Fruit fly (Drosophila melanogaster) whole organism, embryonic: ENCODE results near the gene meigo.

Source experiments
- Abd-B ChIP-seq: fragments of 200-800 bp; sonication (Bioruptor generic); optimal IDR thresholded peaks from 2 replicates; lab custom pipeline; 2018; ENCODE audit warnings: missing biosample characterization, mild to moderate bottlenecking, missing genetic modification characterization, moderate library complexity
- Asciz ChIP-seq: fragments of 200-800 bp; sonication (Bioruptor generic); optimal IDR thresholded peaks from 2 replicates; lab custom pipeline; 2017; ENCODE audit warnings: missing biosample characterization, mild to moderate bottlenecking, missing genetic modification characterization, missing genetic modification reagents
- BEAF-32 ChIP-seq: fragments of 200-800 bp; sonication (Bioruptor generic); optimal IDR thresholded peaks from 3 replicates; lab custom pipeline; 2017; ENCODE audit warnings: missing biosample characterization, missing genetic modification characterization, mild to moderate bottlenecking, moderate library complexity, missing genetic modification reagents
- CG11456 ChIP-seq: fragments of 200-800 bp; sonication (Bioruptor generic); IDR thresholded peaks from 3 replicates; pipeline ENCODE4 v1.3.6; 2022; ENCODE audit warnings: missing biosample characterization, missing genetic modification characterization
- CG12659 ChIP-seq: fragments of 200-800 bp; sonication (Bioruptor generic); optimal IDR thresholded peaks from 3 replicates; lab custom pipeline; 2017; ENCODE audit warnings: mild to moderate bottlenecking, missing biosample characterization, missing genetic modification reagents, missing genetic modification characterization
- CG13424 ChIP-seq: fragments of 200-800 bp; sonication (Bioruptor generic); optimal IDR thresholded peaks from 2 replicates; lab custom pipeline; 2019; ENCODE audit warnings: missing biosample characterization, mild to moderate bottlenecking, missing genetic modification characterization, moderate library complexity
- CG15269 ChIP-seq: fragments of 200-800 bp; sonication (Bioruptor generic); optimal IDR thresholded peaks from 2 replicates; lab custom pipeline; 2018; ENCODE audit warnings: missing biosample characterization, mild to moderate bottlenecking, missing genetic modification characterization, moderate library complexity
- CG15696 ChIP-seq: fragments of 200-800 bp; sonication (Bioruptor generic); optimal IDR thresholded peaks from 2 replicates; lab custom pipeline; 2019; ENCODE audit warnings: missing biosample characterization, mild to moderate bottlenecking, missing genetic modification characterization, moderate library complexity
- CG16863 ChIP-seq: fragments of 200-800 bp; sonication (Bioruptor generic); optimal IDR thresholded peaks from 3 replicates; lab custom pipeline; 2016; ENCODE audit warnings: missing biosample characterization, missing genetic modification characterization
- CG17361 ChIP-seq: fragments of 200-800 bp; sonication (Bioruptor generic); IDR thresholded peaks from 3 replicates; pipeline ENCODE4 v1.3.6; 2022; ENCODE audit warnings: missing biosample characterization, missing genetic modification characterization
- CG17912 ChIP-seq: fragments of 200-800 bp; sonication (Bioruptor generic); optimal IDR thresholded peaks from 2 replicates; lab custom pipeline; 2018; ENCODE audit warnings: missing biosample characterization, mild to moderate bottlenecking, missing genetic modification characterization
- CG2116 ChIP-seq: fragments of 200-800 bp; sonication (Bioruptor generic); optimal IDR thresholded peaks from 3 replicates; lab custom pipeline; 2018; ENCODE audit warnings: missing biosample characterization, mild to moderate bottlenecking, missing genetic modification characterization
- CG30403 ChIP-seq: fragments of 200-800 bp; sonication (Bioruptor generic); optimal IDR thresholded peaks from 3 replicates; lab custom pipeline; 2016; ENCODE audit warnings: missing biosample characterization, missing genetic modification characterization
- CG31388 ChIP-seq: fragments of 200-800 bp; sonication (Bioruptor generic); optimal IDR thresholded peaks from 2 replicates; lab custom pipeline; 2016; ENCODE audit warnings: missing biosample characterization, missing genetic modification characterization
- CG31441 ChIP-seq: fragments of 200-800 bp; sonication (Bioruptor generic); IDR thresholded peaks from 2 replicates; pipeline ENCODE4 v1.3.6; 2022; ENCODE audit warnings: missing biosample characterization, missing genetic modification characterization
- CG33213 ChIP-seq: fragments of 200-800 bp; sonication (Bioruptor generic); optimal IDR thresholded peaks from 3 replicates; lab custom pipeline; 2016; ENCODE audit warnings: missing biosample characterization, missing genetic modification characterization
- CG3838 ChIP-seq: fragments of 200-800 bp; sonication (Bioruptor generic); optimal IDR thresholded peaks from 3 replicates; lab custom pipeline; 2016; ENCODE audit warnings: missing biosample characterization, missing genetic modification characterization
- CG6791 ChIP-seq: fragments of 200-800 bp; sonication (Bioruptor generic); IDR thresholded peaks from 3 replicates; pipeline ENCODE4 v1.3.6; 2022; ENCODE audit warnings: missing biosample characterization, missing genetic modification characterization; ENCODE audit not compliant: partially characterized antibody
- CG9437 ChIP-seq: fragments of 200-800 bp; sonication (Bioruptor generic); optimal IDR thresholded peaks from 2 replicates; lab custom pipeline; 2018; ENCODE audit warnings: missing biosample characterization, mild to moderate bottlenecking, missing genetic modification characterization
- Dfd ChIP-seq, 2 experiments: fragments of >200 bp; optimal IDR thresholded peaks; 2 replicates each; lab custom pipeline; 2017; ENCODE audit warnings: missing biosample characterization in 2 of 2, missing genetic modification characterization in 2 of 2
- Drgx ChIP-seq: fragments of 200-800 bp; sonication (Bioruptor generic); IDR thresholded peaks from 2 replicates; pipeline ENCODE4 v1.3.6; 2022; ENCODE audit warnings: missing biosample characterization, missing genetic modification characterization
- Ets65A ChIP-seq: fragments of 200-800 bp; sonication (Bioruptor generic); peaks from one replicate; lab custom pipeline; 2016; ENCODE audit warnings: missing biosample characterization, missing genetic modification characterization
- GATAe ChIP-seq: fragments of 200-800 bp; sonication (Bioruptor generic); conservative IDR thresholded peaks from 2 replicates; pipeline ENCODE4 v1.3.6; 2022; ENCODE audit warnings: missing biosample characterization, missing genetic modification characterization
- H15 ChIP-seq: fragments of 200-800 bp; sonication (Bioruptor generic); IDR thresholded peaks from 3 replicates; pipeline ENCODE4 v1.3.6; 2022; ENCODE audit warnings: missing biosample characterization, missing genetic modification characterization
- HHEX ChIP-seq: fragments of 200-800 bp; sonication (Bioruptor generic); optimal IDR thresholded peaks from 3 replicates; lab custom pipeline; 2017; ENCODE audit warnings: missing biosample characterization, mild to moderate bottlenecking, missing genetic modification characterization, missing genetic modification reagents
- Hand ChIP-seq: fragments of 200-800 bp; sonication (Bioruptor generic); optimal IDR thresholded peaks from 2 replicates; lab custom pipeline; 2017; ENCODE audit warnings: mild to moderate bottlenecking, missing biosample characterization, missing genetic modification reagents, missing genetic modification characterization
- Myb ChIP-seq: fragments of 200-800 bp; sonication (Bioruptor generic); optimal IDR thresholded peaks from 2 replicates; lab custom pipeline; 2016; ENCODE audit warnings: missing biosample characterization, missing genetic modification characterization
- Nf-YB ChIP-seq: fragments of 200-800 bp; sonication (Bioruptor generic); optimal IDR thresholded peaks from 3 replicates; lab custom pipeline; 2019; ENCODE audit warnings: missing biosample characterization, mild to moderate bottlenecking, missing genetic modification characterization, moderate library complexity
- Poxn ChIP-seq: fragments of 200-800 bp; sonication (Bioruptor generic); IDR thresholded peaks from 2 replicates; pipeline ENCODE4 v1.3.6; 2022; ENCODE audit warnings: missing biosample characterization, missing genetic modification characterization
- Sin3A ChIP-seq: fragments of >200 bp; optimal IDR thresholded peaks from 2 replicates; lab custom pipeline; 2018
- amos ChIP-seq: fragments of 200-800 bp; sonication (Bioruptor generic); IDR thresholded peaks from 2 replicates; pipeline ENCODE4 v1.3.6; 2022; ENCODE audit warnings: missing biosample characterization, missing genetic modification characterization; ENCODE audit not compliant: partially characterized antibody
- bbx ChIP-seq: fragments of 200-800 bp; sonication (Bioruptor generic); IDR thresholded peaks from 2 replicates; pipeline ENCODE4 v1.3.6; 2022; ENCODE audit warnings: missing biosample characterization, missing genetic modification characterization; ENCODE audit not compliant: partially characterized antibody
- bsh ChIP-seq, 2 experiments: fragments of 200-800 bp; sonication (Bioruptor generic); optimal IDR thresholded peaks; 2 replicates each; lab custom pipeline; 2017 to 2018; ENCODE audit warnings: mild to moderate bottlenecking in 2 of 2, missing biosample characterization in 2 of 2, missing genetic modification characterization in 2 of 2, moderate library complexity in 1 of 2
- cas ChIP-seq: fragments of 200-800 bp; sonication (Bioruptor generic); IDR thresholded peaks from 2 replicates; pipeline ENCODE4 v1.3.6; 2022; ENCODE audit warnings: missing biosample characterization, missing genetic modification characterization
- danr ChIP-seq: fragments of 200-800 bp; sonication (Bioruptor generic); IDR thresholded peaks from 2 replicates; pipeline ENCODE4 v1.3.6; 2022; ENCODE audit warnings: missing biosample characterization, missing genetic modification characterization
- emc ChIP-seq: fragments of 200-800 bp; sonication (Bioruptor generic); optimal IDR thresholded peaks from 2 replicates; lab custom pipeline; 2016; ENCODE audit warnings: missing biosample characterization, missing genetic modification characterization
- eve ChIP-seq, 2 experiments: fragments of >200 bp; optimal IDR thresholded peaks; 2 replicates each; lab custom pipeline; 2017; ENCODE audit warnings: missing biosample characterization in 2 of 2, missing genetic modification characterization in 2 of 2
- hbn ChIP-seq: fragments of 200-800 bp; sonication (Bioruptor generic); IDR thresholded peaks from 2 replicates; pipeline ENCODE4 v1.3.6; 2022; ENCODE audit warnings: missing biosample characterization, missing genetic modification characterization; ENCODE audit not compliant: partially characterized antibody
- mld ChIP-seq: fragments of 200-800 bp; sonication (Bioruptor generic); IDR thresholded peaks from 3 replicates; pipeline ENCODE4 v1.3.6; 2022; ENCODE audit warnings: missing biosample characterization, missing genetic modification characterization; ENCODE audit not compliant: partially characterized antibody
- nmo ChIP-seq: fragments of 200-800 bp; sonication (Bioruptor generic); optimal IDR thresholded peaks from 2 replicates; lab custom pipeline; 2018; ENCODE audit warnings: missing biosample characterization, mild to moderate bottlenecking, missing genetic modification characterization, moderate library complexity
- oc ChIP-seq: fragments of 200-800 bp; sonication (Bioruptor generic); optimal IDR thresholded peaks from 2 replicates; lab custom pipeline; 2018; ENCODE audit warnings: missing biosample characterization, mild to moderate bottlenecking, missing genetic modification characterization, moderate library complexity
- pita ChIP-seq: fragments of 200-800 bp; sonication (Bioruptor generic); optimal IDR thresholded peaks from 2 replicates; lab custom pipeline; 2017; ENCODE audit warnings: missing biosample characterization, mild to moderate bottlenecking, missing genetic modification characterization
- pum ChIP-seq: fragments of 200-800 bp; sonication (Bioruptor generic); optimal IDR thresholded peaks from 2 replicates; lab custom pipeline; 2016; ENCODE audit warnings: missing biosample characterization, missing genetic modification characterization
- pzg ChIP-seq: fragments of 200-800 bp; sonication (Bioruptor generic); optimal IDR thresholded peaks from 3 replicates; lab custom pipeline; 2018; ENCODE audit warnings: missing biosample characterization, mild to moderate bottlenecking, missing genetic modification characterization, moderate library complexity
- scrt ChIP-seq: fragments of 200-800 bp; sonication (Bioruptor generic); optimal IDR thresholded peaks from 2 replicates; lab custom pipeline; 2018; ENCODE audit warnings: missing biosample characterization, mild to moderate bottlenecking, missing genetic modification characterization, moderate library complexity

Gene meigo

DNA sequence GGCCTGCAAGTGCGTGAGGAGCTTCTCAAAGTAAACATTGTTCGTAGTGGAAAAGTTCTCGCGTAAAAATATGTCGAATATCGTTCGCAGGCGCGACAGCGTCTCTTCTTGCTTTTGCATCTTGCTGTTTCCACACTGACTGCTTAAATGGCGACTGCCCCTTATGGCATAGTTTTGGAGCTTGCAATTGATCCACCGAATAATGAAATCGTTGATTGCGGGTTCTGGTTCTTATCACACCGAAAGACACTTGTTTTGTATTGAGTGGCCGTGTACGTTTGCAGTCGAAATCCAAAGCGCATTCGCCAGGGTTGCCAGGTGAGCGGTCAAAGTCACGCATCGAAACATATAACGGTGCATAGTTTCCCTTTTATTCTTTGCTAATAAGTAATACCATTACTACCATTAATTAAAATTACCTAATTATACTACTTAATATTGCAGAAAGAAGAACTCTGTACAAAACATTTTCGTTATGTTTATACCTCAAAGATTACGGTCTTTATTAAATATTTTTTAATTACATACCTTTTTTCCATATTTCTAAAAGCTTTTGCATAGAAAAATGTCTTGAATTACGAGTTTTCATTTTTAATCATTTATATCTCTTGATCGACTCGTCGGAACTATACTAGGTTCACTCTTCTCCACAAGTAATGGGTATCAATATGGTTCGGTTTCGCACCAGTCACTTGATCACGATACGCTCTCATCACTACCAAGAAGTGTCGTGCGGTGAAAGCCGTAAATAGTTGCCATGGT, 36.4 kb upstream of the meigo start, which contains the start of the genes CG7044 and Tbc1d22 (continued):
- TF ChIP-seq pum (GFP tag; lab: Kevin White, UChicago): peak; percentile 49
- TF ChIP-seq eve (GFP tag; optimal IDR thresholded peaks at IDR 0.05; lab: Kevin White, UChicago): no peak
- TF ChIP-seq CG12659 (GFP tag; lab: Kevin White, UChicago): peak; percentile 75
- peak; percentile 83 for TF ChIP-seq CG30403 (GFP tag; lab: Kevin White, UChicago)
- no peak for TF ChIP-seq oc (tag; lab: Kevin White, UChicago)
- no peak for TF ChIP-seq Hand (GFP tag; lab: Kevin White, UChicago)
- TF ChIP-seq CG13424 (tag; lab: Kevin White, UChicago): peak; percentile 63
- no peak for TF ChIP-seq CG17912 (GFP tag; lab: Kevin White, UChicago)
- no peak for TF ChIP-seq emc (GFP tag; lab: Kevin White, UChicago)
- TF ChIP-seq Abd-B (GFP tag; lab: Kevin White, UChicago): peak; percentile 71
- peak in 1 of 2 experiments; percentile 15 for TF ChIP-seq bsh (GFP tag; optimal IDR thresholded peaks at IDR 0.05; lab: Kevin White, UChicago)
- TF ChIP-seq hbn (GFP tag; lab: Robert Waterston, UW): 0 out of 2 replicates have a peak, but pooled peaks have one; percentile 13
- TF ChIP-seq Nf-YB (GFP tag; lab: Kevin White, UChicago): peak; percentile 7
- TF ChIP-seq danr (GFP tag; lab: Robert Waterston, UW): no peak
- 0 out of 3 replicates have a peak, but pooled peaks have one; percentile 10 for TF ChIP-seq CG6791 (GFP tag; lab: Robert Waterston, UW)
- no peak for TF ChIP-seq GATAe (GFP tag; lab: Robert Waterston, UW)
- no peak for TF ChIP-seq scrt (GFP tag; lab: Kevin White, UChicago)
- peak; percentile 69 for TF ChIP-seq Sin3A (lab: Kevin White, UChicago)

dm6 chr3R:21102477-21102876, 35.6 kb upstream of the meigo start:
- TF ChIP-seq pita (no peak), cas (GFP tag; lab: Robert Waterston, UW) (no peak), Myb (no peak), mld (GFP tag; lab: Robert Waterston, UW) (0 out of 3 replicates have a peak, but pooled peaks have one; percentile 47), CG11456 (GFP tag; lab: Robert Waterston, UW) (no peak), Dfd (GFP tag; optimal IDR thresholded peaks at IDR 0.05; lab: Kevin White, UChicago) (no peak), CG16863 (GFP tag; lab: Kevin White, UChicago) (no peak), bbx (GFP tag; lab: Robert Waterston, UW) (no peak), Poxn (GFP tag; lab: Robert Waterston, UW) (no peak), CG15269 (tag; lab: Kevin White, UChicago) (no peak), amos (GFP tag; lab: Robert Waterston, UW) (no peak), CG33213 (GFP tag; lab: Kevin White, UChicago) (no peak), Ets65A (GFP tag; lab: Kevin White, UChicago) (peak; percentile 93)

DNA sequence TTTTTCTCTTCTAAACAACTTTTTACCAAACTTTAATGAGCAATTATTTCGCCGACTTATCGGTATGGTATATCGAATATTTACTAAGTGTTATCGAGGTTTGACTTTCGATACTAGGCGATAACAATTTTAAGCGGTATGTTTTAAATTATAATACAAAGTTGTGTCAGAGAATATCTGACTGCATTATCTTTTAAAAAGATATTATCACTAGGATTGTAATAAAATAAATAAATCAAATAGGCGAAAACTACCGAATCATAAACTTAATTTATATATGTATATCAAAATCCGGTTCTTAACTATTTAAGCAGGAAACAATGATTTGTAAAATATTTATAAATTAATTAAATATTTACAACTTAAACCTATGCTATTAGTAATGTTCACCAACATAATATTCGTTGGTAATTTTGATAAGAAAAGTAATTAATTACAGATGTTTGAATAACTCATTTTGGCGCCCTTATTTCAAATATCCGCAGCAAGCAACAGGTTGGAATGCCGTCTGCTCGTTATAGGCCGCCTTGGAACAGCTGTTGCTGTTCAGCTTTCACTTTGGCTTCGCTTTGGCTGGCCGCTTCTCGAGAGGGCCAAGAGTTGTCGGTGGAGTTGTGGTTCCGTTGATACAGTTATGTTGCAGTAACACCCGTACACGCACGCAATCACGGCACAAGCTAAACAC, 30.0 kb upstream of the meigo start, which contains the start of the genes Sec15 and rtet:
TSS of gene Sec15 (minus strand) at position 66 of the 685 bp plus-strand sequence.
TSS of gene rtet (plus strand) at position 540 of the 685 bp plus-strand sequence.
- TF ChIP-seq Drgx (GFP tag; lab: Robert Waterston, UW) (0 out of 2 replicates have a peak, but pooled peaks have one; percentile 19), CG2116 (GFP tag; lab: Kevin White, UChicago) (peak; percentile 70), nmo (GFP tag; lab: Kevin White, UChicago) (peak; percentile 78), CG3838 (GFP tag; lab: Kevin White, UChicago) (no peak), CG15696 (tag; lab: Kevin White, UChicago) (peak; percentile 79), HHEX (GFP tag; lab: Kevin White, UChicago) (peak; percentile 37), CG9437 (peak; percentile 50), CG31441 (GFP tag; lab: Robert Waterston, UW) (peak; percentile 55), pzg (GFP tag; lab: Kevin White, UChicago) (peak; percentile 38), H15 (GFP tag; lab: Robert Waterston, UW) (peak; percentile 47; the same call in 1 of the 3 replicates), CG31388 (no peak), BEAF-32 (peak; percentile 69), Asciz (GFP tag; lab: Kevin White, UChicago) (no peak), CG17361 (GFP tag; lab: Robert Waterston, UW) (peak; percentile 31; the same call in 1 of the 3 replicates)
